Worm (Caenorhabditis elegans) whole organism, early embryonic: ENCODE data around the gene C29E4.15.

ENCODE experiments used
- B0310.2 ChIP-seq: sonication (generic microtip); optimal IDR thresholded peaks from 2 replicates; lab custom pipeline; 2016; ENCODE audit warnings: mild to moderate bottlenecking, missing genetic modification characterization, missing compliant biosample characterization
- F13C5.2 ChIP-seq: sonication (generic microtip); optimal IDR thresholded peaks from 2 replicates; lab custom pipeline; 2017; ENCODE audit warnings: mild to moderate bottlenecking, missing genetic modification characterization, inconsistent platforms, missing compliant biosample characterization
- aly-1 ChIP-seq: sonication (generic microtip); optimal IDR thresholded peaks from 2 replicates; lab custom pipeline; 2016; ENCODE audit warnings: missing genetic modification characterization, missing compliant biosample characterization
- ama-1 ChIP-seq: fragments of 150-350 bp; optimal IDR thresholded peaks from 2 replicates; lab custom pipeline; 2014
- ceh-13 ChIP-seq: fragments of 200-800 bp; sonication (Bioruptor generic); optimal IDR thresholded peaks from 2 replicates; lab custom pipeline; 2018; ENCODE audit warnings: mild to moderate bottlenecking, missing genetic modification characterization, missing compliant biosample characterization
- ceh-36 ChIP-seq: sonication (generic microtip); optimal IDR thresholded peaks from 2 replicates; lab custom pipeline; 2016; ENCODE audit warnings: missing genetic modification characterization, inconsistent platforms, missing compliant biosample characterization
- ets-7 ChIP-seq: sonication (generic microtip); optimal IDR thresholded peaks from 2 replicates; lab custom pipeline; 2016; ENCODE audit warnings: missing genotype, missing genetic modification characterization, missing compliant biosample characterization
- flt-1 ChIP-seq: fragments of 200-800 bp; sonication (Bioruptor generic); IDR thresholded peaks from 2 replicates; pipeline ENCODE4 v1.3.6; 2022; ENCODE audit warnings: missing genetic modification characterization, missing compliant biosample characterization
- hmbx-1 ChIP-seq: sonication (generic microtip); optimal IDR thresholded peaks from 2 replicates; lab custom pipeline; 2016; ENCODE audit warnings: mild to moderate bottlenecking, missing genetic modification characterization, missing compliant biosample characterization
- hmg-4 ChIP-seq: fragments of 200-800 bp; sonication (Bioruptor generic); optimal IDR thresholded peaks from 2 replicates; lab custom pipeline; 2018; ENCODE audit warnings: mild to moderate bottlenecking, missing genetic modification characterization, missing compliant biosample characterization
- hnd-1 ChIP-seq: sonication (generic microtip); optimal IDR thresholded peaks from 2 replicates; lab custom pipeline; 2016; ENCODE audit warnings: missing genetic modification characterization, missing compliant biosample characterization
- pes-1 ChIP-seq: fragments of 200-800 bp; sonication (Bioruptor generic); IDR thresholded peaks from 2 replicates; pipeline ENCODE4 v1.3.6; 2022; ENCODE audit warnings: missing genetic modification reagents, missing genetic modification characterization, missing compliant biosample characterization
- scrt-1 ChIP-seq: fragments of 200-800 bp; sonication (Bioruptor generic); IDR thresholded peaks from 2 replicates; pipeline ENCODE4 v1.3.6; 2022; ENCODE audit warnings: missing genetic modification characterization, missing compliant biosample characterization
- sea-1 ChIP-seq: fragments of 200-800 bp; sonication (Bioruptor generic); conservative IDR thresholded peaks from 2 replicates; pipeline ENCODE4 v1.3.6; 2022; ENCODE audit warnings: missing genetic modification characterization, missing compliant biosample characterization
- tbx-11 ChIP-seq: fragments of 200-800 bp; sonication (Bioruptor generic); IDR thresholded peaks from 2 replicates; pipeline ENCODE4 v1.3.6; 2022; ENCODE audit warnings: missing genetic modification characterization, missing compliant biosample characterization
- tbx-37 ChIP-seq: fragments of 200-800 bp; sonication (Bioruptor generic); conservative IDR thresholded peaks from 2 replicates; pipeline ENCODE4 v1.3.6; 2022; ENCODE audit warnings: missing genetic modification reagents, missing genetic modification characterization, missing compliant biosample characterization
- tra-4 ChIP-seq: sonication (generic microtip); optimal IDR thresholded peaks from 2 replicates; lab custom pipeline; 2017; ENCODE audit warnings: missing genetic modification characterization, missing compliant biosample characterization

The C29E4.15 gene

DNA sequence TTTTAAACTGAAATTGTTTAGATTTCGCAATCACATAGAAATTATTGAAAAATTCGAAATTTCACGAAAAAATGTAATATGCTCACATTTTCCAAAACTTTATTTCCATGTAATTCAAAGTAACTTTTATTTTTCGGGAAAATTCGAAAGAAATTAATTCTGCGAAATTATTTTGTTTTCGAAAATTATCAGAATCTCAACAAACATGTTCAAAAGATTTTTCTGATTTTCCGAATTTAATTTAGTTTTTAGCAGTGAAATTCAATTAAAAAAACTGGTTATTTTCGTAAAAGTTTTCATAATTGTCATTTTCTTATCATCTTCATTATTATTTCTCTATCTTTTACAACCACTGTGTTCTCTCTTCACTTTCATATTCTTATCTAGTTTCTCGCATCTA, 19.2 kb upstream of the C29E4.15 start, which contains the start of gene ran-2:
Gene ran-2 (plus strand): TSS at position 301 of the 400 bp plus-strand sequence.
- no peak for TF ChIP-seq scrt-1
- TF ChIP-seq tra-4 (tag; lab: Kevin White, UChicago) = no peak
- TF ChIP-seq F13C5.2 (tag; lab: Kevin White, UChicago) = no peak
- no peak for TF ChIP-seq ama-1 (lab: Kevin White, UChicago)
- no peak for TF ChIP-seq tbx-37 (GFP tag; lab: Robert Waterston, UW)
- no peak for TF ChIP-seq hmbx-1 (tag; lab: Kevin White, UChicago)
- TF ChIP-seq aly-1 (tag; lab: Kevin White, UChicago) = no peak
- TF ChIP-seq ceh-13 (GFP tag; lab: Kevin White, UChicago) = no peak
- no peak for TF ChIP-seq hmg-4 (GFP tag; lab: Kevin White, UChicago)
- TF ChIP-seq tbx-11 (GFP tag; lab: Robert Waterston, UW) = no peak
- TF ChIP-seq hnd-1 (tag; lab: Kevin White, UChicago) = no peak
- no peak for TF ChIP-seq ceh-36 (tag; lab: Kevin White, UChicago)
- no peak for TF ChIP-seq flt-1 (GFP tag; lab: Robert Waterston, UW)
- TF ChIP-seq pes-1 (GFP tag; lab: Robert Waterston, UW) = no peak
- no peak for TF ChIP-seq sea-1 (GFP tag; lab: Robert Waterston, UW)
- no peak for TF ChIP-seq B0310.2
- TF ChIP-seq ets-7 (tag; lab: Kevin White, UChicago) = no peak

DNA sequence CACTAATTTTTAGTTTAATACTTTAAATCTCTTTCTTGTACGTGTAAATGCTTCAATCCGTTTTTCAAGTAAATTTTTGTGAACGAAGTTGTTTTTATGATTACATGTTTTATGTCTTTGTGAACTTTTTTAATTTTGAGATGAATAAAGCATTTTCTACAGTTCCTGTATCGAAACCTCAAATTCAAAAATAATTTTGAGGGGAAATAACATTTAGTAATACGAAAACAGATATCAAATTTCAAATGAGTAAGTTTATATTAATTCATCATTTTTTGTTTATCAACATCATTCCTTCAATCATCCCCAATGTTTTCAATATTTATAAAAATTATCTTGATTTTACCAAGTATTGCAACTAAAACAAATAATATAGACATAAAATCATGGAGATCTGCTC, 14.9 kb upstream of the C29E4.15 start, which contains the start of gene C29E4.10:
Gene C29E4.10 (plus strand): TSS at position 301 of the 400 bp plus-strand sequence.
- no peak for TF ChIP-seq sea-1 (GFP tag; lab: Robert Waterston, UW)
- TF ChIP-seq ama-1 (lab: Kevin White, UChicago) = no peak
- no peak for TF ChIP-seq aly-1 (tag; lab: Kevin White, UChicago)
- TF ChIP-seq B0310.2 = no peak
- no peak for TF ChIP-seq tbx-37 (GFP tag; lab: Robert Waterston, UW)
- no peak for TF ChIP-seq ceh-36 (tag; lab: Kevin White, UChicago)
- TF ChIP-seq pes-1 (GFP tag; lab: Robert Waterston, UW) = no peak
- no peak for TF ChIP-seq tra-4 (tag; lab: Kevin White, UChicago)

DNA sequence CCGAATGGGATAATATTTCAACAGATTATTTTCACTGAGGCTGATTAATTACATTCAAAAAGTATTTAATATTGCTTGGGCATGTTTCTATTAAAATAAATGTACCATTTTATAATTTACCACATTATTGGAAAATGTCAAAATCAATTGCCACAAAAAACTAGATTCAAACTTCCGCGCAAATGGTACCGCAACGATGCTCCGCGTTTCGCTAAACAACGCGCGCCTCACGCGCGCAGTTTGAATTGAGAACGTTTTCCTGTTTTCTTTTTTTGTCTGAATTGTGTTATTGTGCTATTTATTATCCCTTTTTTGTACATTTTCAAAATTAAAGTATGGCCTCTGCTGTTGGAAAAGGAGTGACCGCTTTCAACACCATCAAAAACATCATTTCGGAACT, 11.6 kb upstream of the C29E4.15 start, which contains the start of gene C29E4.12:
Gene C29E4.12 (plus strand): TSS at position 333 of the 400 bp plus-strand sequence.
- TF ChIP-seq tbx-11 (GFP tag; lab: Robert Waterston, UW) (no peak), sea-1 (GFP tag; lab: Robert Waterston, UW) (no peak), pes-1 (GFP tag; lab: Robert Waterston, UW) (no peak), ets-7 (tag; lab: Kevin White, UChicago) (no peak), hmg-4 (GFP tag; lab: Kevin White, UChicago) (no peak), tra-4 (tag; lab: Kevin White, UChicago) (no peak), ceh-36 (tag; lab: Kevin White, UChicago) (no peak), hmbx-1 (tag; lab: Kevin White, UChicago) (no peak), flt-1 (GFP tag; lab: Robert Waterston, UW) (no peak), tbx-37 (GFP tag; lab: Robert Waterston, UW) (no peak; the same call in 1 of the 2 replicates)

DNA sequence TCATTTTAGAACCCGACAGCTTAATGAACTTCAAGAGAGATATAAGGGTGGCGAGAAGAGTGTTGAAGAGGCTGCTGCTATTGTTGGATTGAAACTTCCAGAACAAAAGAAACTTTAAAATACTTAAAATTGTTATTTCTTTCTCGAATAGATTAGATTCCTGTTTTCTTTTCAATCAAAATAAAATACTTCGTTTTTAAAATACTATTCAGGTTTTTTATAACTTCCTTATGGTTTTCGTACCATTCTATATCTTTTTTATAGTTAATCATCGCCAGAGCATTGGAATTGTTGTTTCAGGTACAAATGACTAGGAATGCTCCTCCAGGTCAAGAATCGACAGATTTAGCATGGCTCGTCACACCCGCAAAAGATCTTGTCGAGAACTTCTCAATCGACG, 11.0 kb upstream of the C29E4.15 start, which contains the start of gene kle-2:
Gene kle-2 (plus strand): TSS at position 301 of the 400 bp plus-strand sequence.
- TF ChIP-seq B0310.2 (no peak), pes-1 (GFP tag; lab: Robert Waterston, UW) (no peak), flt-1 (GFP tag; lab: Robert Waterston, UW) (no peak), ceh-36 (tag; lab: Kevin White, UChicago) (no peak), hmg-4 (GFP tag; lab: Kevin White, UChicago) (no peak), tbx-11 (GFP tag; lab: Robert Waterston, UW) (no peak), scrt-1 (no peak), tbx-37 (GFP tag; lab: Robert Waterston, UW) (no peak), aly-1 (tag; lab: Kevin White, UChicago) (no peak), hnd-1 (tag; lab: Kevin White, UChicago) (no peak), ceh-13 (GFP tag; lab: Kevin White, UChicago) (no peak), F13C5.2 (tag; lab: Kevin White, UChicago) (no peak), ets-7 (tag; lab: Kevin White, UChicago) (no peak), tra-4 (tag; lab: Kevin White, UChicago) (no peak), hmbx-1 (tag; lab: Kevin White, UChicago) (no peak), sea-1 (GFP tag; lab: Robert Waterston, UW) (no peak), ama-1 (lab: Kevin White, UChicago) (no peak)

DNA sequence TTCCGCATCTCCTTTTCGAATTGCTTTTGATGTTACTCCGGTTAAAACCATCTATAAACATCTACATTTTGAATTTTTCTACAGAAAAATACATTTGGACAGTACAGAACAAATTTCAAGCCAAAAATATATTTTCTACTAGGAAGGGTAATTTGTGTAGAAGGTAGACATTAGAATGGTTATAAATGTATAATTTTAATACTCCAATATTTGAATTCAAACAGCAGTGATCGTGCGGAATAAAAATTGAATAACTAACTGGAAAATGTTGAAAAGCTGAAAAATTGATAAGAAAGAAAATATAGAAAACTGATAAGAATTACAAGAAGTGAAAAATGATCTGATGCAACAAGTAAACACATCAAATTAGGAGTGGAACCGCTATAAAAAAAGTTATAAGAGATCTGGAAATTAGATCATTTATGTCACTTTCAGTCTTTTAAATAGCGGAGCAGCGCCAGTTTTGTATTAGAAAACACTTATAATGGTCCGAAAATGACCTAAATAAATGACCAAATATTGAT, 5.4 kb upstream of the C29E4.15 start, which contains the start of gene gsto-1:
Gene gsto-1 (minus strand): TSS at position 51 of the 524 bp plus-strand sequence.
- no peak for TF ChIP-seq ceh-13 (GFP tag; lab: Kevin White, UChicago)
- no peak for TF ChIP-seq flt-1 (GFP tag; lab: Robert Waterston, UW)
- TF ChIP-seq scrt-1 = no peak
- no peak for TF ChIP-seq hmg-4 (GFP tag; lab: Kevin White, UChicago)
- no peak for TF ChIP-seq sea-1 (GFP tag; lab: Robert Waterston, UW)
- no peak for TF ChIP-seq tbx-37 (GFP tag; lab: Robert Waterston, UW)
- no peak for TF ChIP-seq ama-1 (lab: Kevin White, UChicago)
- TF ChIP-seq hnd-1 (tag; lab: Kevin White, UChicago) = no peak
- TF ChIP-seq pes-1 (GFP tag; lab: Robert Waterston, UW) = no peak
- TF ChIP-seq ceh-36 (tag; lab: Kevin White, UChicago) = no peak
- no peak for TF ChIP-seq F13C5.2 (tag; lab: Kevin White, UChicago)
- no peak for TF ChIP-seq hmbx-1 (tag; lab: Kevin White, UChicago)

DNA sequence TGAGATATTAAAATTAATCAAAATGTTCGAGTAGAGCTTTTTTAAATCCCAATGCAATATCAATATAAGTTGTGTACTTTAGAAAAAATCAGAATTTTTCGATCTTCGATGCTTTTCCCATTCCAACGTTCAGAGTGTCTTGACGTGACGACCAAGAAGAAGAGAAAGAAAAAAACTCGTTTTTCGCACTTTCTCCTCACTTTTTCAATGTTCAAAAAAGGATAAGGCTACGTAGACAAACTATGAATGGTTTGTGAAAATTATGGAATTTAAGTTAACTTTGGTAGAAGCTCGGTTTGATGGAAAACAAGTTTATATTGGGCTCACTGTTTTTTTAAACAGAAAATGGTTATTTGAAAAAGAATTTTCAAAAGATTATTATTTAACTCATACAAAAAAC, 4.7 kb upstream of the C29E4.15 start:
- no peak for TF ChIP-seq hmbx-1 (tag; lab: Kevin White, UChicago)
- no peak for TF ChIP-seq ama-1 (lab: Kevin White, UChicago)
- no peak for TF ChIP-seq scrt-1
- no peak for TF ChIP-seq ceh-36 (tag; lab: Kevin White, UChicago)
- TF ChIP-seq ets-7 (tag; lab: Kevin White, UChicago) = no peak
- no peak for TF ChIP-seq flt-1 (GFP tag; lab: Robert Waterston, UW)
- no peak for TF ChIP-seq aly-1 (tag; lab: Kevin White, UChicago)
- no peak for TF ChIP-seq tbx-37 (GFP tag; lab: Robert Waterston, UW)
- TF ChIP-seq pes-1 (GFP tag; lab: Robert Waterston, UW) = no peak
- TF ChIP-seq F13C5.2 (tag; lab: Kevin White, UChicago) = no peak
- no peak for TF ChIP-seq hnd-1 (tag; lab: Kevin White, UChicago)
- TF ChIP-seq B0310.2 = no peak
